Worm (Caenorhabditis elegans): ENCODE measurements around the gene haf-8.

DNA sequence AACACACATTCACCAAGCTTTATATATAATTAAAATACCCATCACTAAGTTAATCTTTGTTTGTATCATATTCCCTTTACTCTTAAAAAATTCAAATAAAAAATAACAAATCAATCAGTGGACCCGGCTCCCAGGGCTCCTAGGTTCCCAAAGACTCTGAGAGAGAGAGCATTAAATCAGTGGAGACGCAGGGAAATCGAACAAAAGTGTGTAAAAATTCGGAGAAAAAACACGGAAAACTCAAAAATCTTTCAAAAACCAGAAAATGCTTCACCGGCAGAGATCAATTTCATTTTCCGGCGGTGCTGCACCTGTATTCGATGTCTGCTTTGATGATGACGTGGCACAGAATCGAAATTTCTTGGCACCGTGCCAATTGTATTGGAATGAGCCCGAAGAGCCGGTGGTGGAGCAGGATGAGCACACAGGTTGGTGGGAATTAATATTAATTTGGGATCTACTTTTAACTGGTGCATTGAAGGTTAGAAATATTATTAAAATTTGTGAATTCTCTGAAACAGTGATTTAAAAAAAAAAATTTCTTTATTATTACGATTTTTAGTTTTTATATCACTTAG is 41.6 kb downstream of the haf-8 start, which contains the start of gene anoh-2:
- TF ChIP-seq elt-1 (tag; optimal IDR thresholded peaks at IDR 0.05; ENCODE audit: borderline replicate concordance, insufficient read depth) (no peak), sptf-1 (tag; optimal IDR thresholded peaks at IDR 0.05) (no peak), unc-62 (GFP tag; optimal IDR thresholded peaks at IDR 0.05) (no peak), nhr-2 (tag; optimal IDR thresholded peaks at IDR 0.05) (no peak), nhr-12 (tag; optimal IDR thresholded peaks at IDR 0.05) (no peak), pha-4 (tag; optimal IDR thresholded peaks at IDR 0.05) (no peak)
